Worm (Caenorhabditis elegans) whole organism, L3 larva: ENCODE measurements around the gene F46B3.16.

Experiments
- nfya-1 ChIP-seq: sonication (generic microtip); optimal IDR thresholded peaks from 2 replicates; lab custom pipeline; 2017; ENCODE audit warnings: missing genetic modification characterization, mild to moderate bottlenecking, missing compliant biosample characterization, antibody characterized with exemption, moderate library complexity; ENCODE audit not compliant: insufficient read depth
- nhr-11 ChIP-seq: fragments of 150-350 bp; optimal IDR thresholded peaks from 2 replicates; lab custom pipeline; 2014; ENCODE audit warnings: missing biosample characterization, missing genetic modification characterization
- nhr-23 ChIP-seq: fragments of 150-350 bp; optimal IDR thresholded peaks from 2 replicates; lab custom pipeline; 2014; ENCODE audit warnings: missing biosample characterization, missing genetic modification reagents, missing genetic modification characterization
- nhr-25 ChIP-seq: sonication (generic microtip); optimal IDR thresholded peaks from 2 replicates; lab custom pipeline; 2017; ENCODE audit warnings: missing biosample characterization, missing genetic modification characterization

DNA sequence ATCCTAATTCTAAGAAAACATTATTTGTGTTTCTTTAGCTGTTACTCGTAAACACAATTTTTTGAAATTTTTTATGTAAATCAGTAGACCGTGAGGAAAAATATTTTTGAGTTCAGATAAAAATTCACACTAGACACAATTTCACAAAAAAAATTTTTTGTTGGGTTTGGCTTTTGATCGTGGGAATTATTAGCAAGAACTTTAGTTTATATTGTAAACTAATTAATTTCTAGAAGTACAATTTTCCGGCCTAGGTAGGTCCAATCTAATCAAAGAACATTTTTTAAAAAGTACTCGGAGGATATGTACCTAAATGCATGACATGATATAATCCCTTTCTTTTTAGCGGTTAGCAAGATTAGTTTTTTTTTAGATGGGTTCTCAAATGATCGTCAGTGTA, 45.8 kb downstream of the F46B3.16 start:
- TF ChIP-seq nhr-11 (no peak), nfya-1 (tag; lab: Kevin White, UChicago) (no peak), nhr-25 (tag; lab: Kevin White, UChicago) (no peak), nhr-23 (tag; lab: Kevin White, UChicago) (no peak)
